Fruit fly (Drosophila melanogaster) Kc167 (cell line): ENCODE results near the gene CG46516.
"Not testable (repeated sequence)": the region's sequence is repeated elsewhere in the genome, so short reads cannot be mapped to it uniquely, and the experiment has no call there.

Experiments
- Myc ChIP-seq: fragments of >200 bp; optimal IDR thresholded peaks from 2 replicates; lab custom pipeline; 2017; ENCODE audit warnings: missing external identifiers
- Sin3A ChIP-seq: fragments of >200 bp; optimal IDR thresholded peaks from 2 replicates; lab custom pipeline; 2018; ENCODE audit warnings: missing external identifiers
- h ChIP-seq: fragments of >200 bp; optimal IDR thresholded peaks from 3 replicates; lab custom pipeline; 2018; ENCODE audit warnings: missing external identifiers
- psq ChIP-seq: fragments of >200 bp; optimal IDR thresholded peaks from 2 replicates; lab custom pipeline; 2017; ENCODE audit warnings: missing external identifiers

- TF ChIP-seq Sin3A; h; psq (lab: Kevin White, UChicago); Myc: not testable (repeated sequence)
Observed at dm6 chrX:22196874-22197273, 15.3 kb upstream of the CG46516 start, which contains the start of gene CG46514.
